Fruit fly (Drosophila melanogaster): ENCODE measurements around the gene aly.

The aly gene

DNA sequence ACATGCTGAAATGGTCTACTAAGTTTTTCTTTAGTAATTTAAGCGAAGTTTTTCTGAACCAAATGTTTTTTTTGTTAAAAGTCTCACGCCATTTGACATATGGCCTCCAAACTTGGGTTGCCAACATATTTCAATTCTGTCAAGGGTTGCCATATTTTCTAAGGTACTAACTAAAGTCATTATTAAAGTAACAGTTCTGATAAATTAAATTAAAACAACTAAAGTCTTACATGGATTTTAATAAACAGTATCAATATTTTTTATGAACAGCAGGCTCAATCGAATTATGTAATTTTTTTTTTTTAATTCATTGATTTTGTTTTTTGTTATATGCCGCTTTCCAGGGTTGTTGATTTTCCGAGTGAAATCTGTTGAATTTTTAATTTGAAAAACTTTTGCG, at the start of gene aly:
Gene aly, minus strand, starts transcription at position 101 of the 400 bp plus-strand sequence.
- TF ChIP-seq salr (GFP tag; optimal IDR thresholded peaks at IDR 0.05), result no peak
- TF ChIP-seq CG6276 (GFP tag; optimal IDR thresholded peaks at IDR 0.05), result no peak
- TF ChIP-seq CG11762 (GFP tag; optimal IDR thresholded peaks at IDR 0.05; ENCODE audit: insufficient read depth), result no peak
- no peak for TF ChIP-seq CG6854 (GFP tag; optimal IDR thresholded peaks at IDR 0.05)
- no peak for TF ChIP-seq CG10669 (GFP tag; optimal IDR thresholded peaks at IDR 0.05)
- no peak for TF ChIP-seq CG9139 (GFP tag; optimal IDR thresholded peaks at IDR 0.05)
- no peak for TF ChIP-seq fd59A (GFP tag; optimal IDR thresholded peaks at IDR 0.05)
- no peak for TF ChIP-seq CG6808 (GFP tag; optimal IDR thresholded peaks at IDR 0.05)
- no peak for TF ChIP-seq vri (GFP tag; optimal IDR thresholded peaks at IDR 0.05)
- TF ChIP-seq CG34406 (GFP tag; optimal IDR thresholded peaks at IDR 0.05), result no peak
- no peak for TF ChIP-seq CG8119 (GFP tag; IDR thresholded peaks at IDR 0.05)
- no peak for TF ChIP-seq Hr4 (GFP tag; optimal IDR thresholded peaks at IDR 0.05)
- no peak for TF ChIP-seq Lpt (GFP tag; optimal IDR thresholded peaks at IDR 0.05)
- no peak for TF ChIP-seq fkh (GFP tag; optimal IDR thresholded peaks at IDR 0.05)
- no peak for TF ChIP-seq Hr39 (GFP tag; optimal IDR thresholded peaks at IDR 0.05)
- no peak for TF ChIP-seq Smox (GFP tag; optimal IDR thresholded peaks at IDR 0.05)
- no peak for TF ChIP-seq Sox14 (GFP tag; optimal IDR thresholded peaks at IDR 0.05)
- TF ChIP-seq CG6792 (GFP tag; optimal IDR thresholded peaks at IDR 0.05), result no peak
- no peak for TF ChIP-seq eg (GFP tag; IDR thresholded peaks at IDR 0.05)
- TF ChIP-seq esn (GFP tag; optimal IDR thresholded peaks at IDR 0.05), result no peak

DNA sequence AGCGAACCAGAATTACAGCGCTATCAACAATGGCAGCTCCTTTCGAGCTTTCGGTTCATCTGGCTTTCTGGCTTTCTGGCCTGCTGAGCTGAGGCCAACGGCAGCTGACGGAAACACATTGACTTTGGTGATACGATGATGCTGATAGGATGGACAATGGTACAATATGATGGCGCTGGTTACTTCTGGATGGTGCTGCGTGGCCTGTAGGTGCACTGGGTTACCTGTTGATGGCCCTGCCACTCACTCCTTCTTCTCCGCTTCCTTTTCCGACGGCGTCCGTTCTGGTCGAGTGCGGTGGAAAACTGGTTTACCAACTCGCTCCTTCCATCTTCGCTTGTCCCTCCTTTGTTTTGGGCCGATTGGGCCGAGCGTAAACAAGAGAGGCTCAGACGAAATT, 48.5 kb upstream of the aly start:
- TF ChIP-seq Ets21C (GFP tag; optimal IDR thresholded peaks at IDR 0.05), result no peak
- TF ChIP-seq CG10631 (GFP tag; optimal IDR thresholded peaks at IDR 0.05), result no peak
- no peak for TF ChIP-seq CG8319 (GFP tag; optimal IDR thresholded peaks at IDR 0.05)
- no peak for TF ChIP-seq CG34406 (GFP tag; optimal IDR thresholded peaks at IDR 0.05)
- TF ChIP-seq CG6854 (GFP tag; optimal IDR thresholded peaks at IDR 0.05), result peak; percentile 70
- TF ChIP-seq fd85E (GFP tag; optimal IDR thresholded peaks at IDR 0.05), result no peak
- TF ChIP-seq ss (GFP tag; optimal IDR thresholded peaks at IDR 0.05), result peak in 1 of 2 experiments; percentile 16
- no peak for TF ChIP-seq CG3032 (tag; optimal IDR thresholded peaks at IDR 0.05)
- 0 out of 3 replicates have a peak, but pooled peaks have one; percentile 18 for TF ChIP-seq CG6163 (GFP tag; IDR thresholded peaks at IDR 0.05)

- peak; percentile 61 for TF ChIP-seq CG32006 (GFP tag; optimal IDR thresholded peaks at IDR 0.05)
- TF ChIP-seq cyc (GFP tag; optimal IDR thresholded peaks at IDR 0.05), result peak; percentile 62
- TF ChIP-seq Hr4 (GFP tag; optimal IDR thresholded peaks at IDR 0.05), result peak; percentile 6
- peak; percentile 76 for TF ChIP-seq CG31627 (GFP tag; optimal IDR thresholded peaks at IDR 0.05)
- TF ChIP-seq eg (GFP tag; IDR thresholded peaks at IDR 0.05), result no peak
- TF ChIP-seq CG6854 (GFP tag; optimal IDR thresholded peaks at IDR 0.05), result no peak
- TF ChIP-seq fd85E (GFP tag; optimal IDR thresholded peaks at IDR 0.05), result no peak
- TF ChIP-seq fd59A (GFP tag; optimal IDR thresholded peaks at IDR 0.05), result no peak
- TF ChIP-seq CG8632 (GFP tag; optimal IDR thresholded peaks at IDR 0.05), result peak; percentile 51
- peak; percentile 15 to 50 for TF ChIP-seq salr (GFP tag; optimal IDR thresholded peaks at IDR 0.05)
- TF ChIP-seq CG16779 (tag; optimal IDR thresholded peaks at IDR 0.05), result no peak
- TF ChIP-seq Smox (GFP tag; optimal IDR thresholded peaks at IDR 0.05), result peak; percentile 72
- peak; percentile 57 for TF ChIP-seq Ets21C (GFP tag; optimal IDR thresholded peaks at IDR 0.05)
- TF ChIP-seq CG4318 (GFP tag; optimal IDR thresholded peaks at IDR 0.05), result no peak
- peak; percentile 59 for TF ChIP-seq CG3032 (tag; optimal IDR thresholded peaks at IDR 0.05)
- no peak for TF ChIP-seq CG11294 (GFP tag; IDR thresholded peaks at IDR 0.05)
- TF ChIP-seq Hr39 (GFP tag; optimal IDR thresholded peaks at IDR 0.05), result peak; percentile 70
- TF ChIP-seq lz (GFP tag; optimal IDR thresholded peaks at IDR 0.05), result peak; percentile 58
- peak; percentile 48 for TF ChIP-seq CG6808 (GFP tag; optimal IDR thresholded peaks at IDR 0.05)
- no peak for TF ChIP-seq CG9139 (GFP tag; optimal IDR thresholded peaks at IDR 0.05)
- TF ChIP-seq spab (GFP tag; optimal IDR thresholded peaks at IDR 0.05), result peak; percentile 36
- TF ChIP-seq CG34406 (GFP tag; optimal IDR thresholded peaks at IDR 0.05), result peak; percentile 48
- TF ChIP-seq Met (GFP tag; optimal IDR thresholded peaks at IDR 0.05), result peak; percentile 79
- TF ChIP-seq CG1621 (tag; optimal IDR thresholded peaks at IDR 0.05), result no peak
- peak; percentile 31 for TF ChIP-seq CG3919 (GFP tag; optimal IDR thresholded peaks at IDR 0.05)
- peak; percentile 66 for TF ChIP-seq Sox14 (GFP tag; optimal IDR thresholded peaks at IDR 0.05)
- no peak for TF ChIP-seq Gug (GFP tag; IDR thresholded peaks at IDR 0.05)
- peak; percentile 56 for TF ChIP-seq CG10631 (GFP tag; optimal IDR thresholded peaks at IDR 0.05)
- peak; percentile 51 for TF ChIP-seq Ets96B (tag; optimal IDR thresholded peaks at IDR 0.05)
- TF ChIP-seq pdm3 (GFP tag; optimal IDR thresholded peaks at IDR 0.05), result peak; percentile 44
- TF ChIP-seq CG6792 (GFP tag; optimal IDR thresholded peaks at IDR 0.05), result peak; percentile 55
- TF ChIP-seq acj6 (GFP tag; optimal IDR thresholded peaks at IDR 0.05), result peak; percentile 45
- no peak for TF ChIP-seq CG6276 (GFP tag; optimal IDR thresholded peaks at IDR 0.05)
- TF ChIP-seq CG11762 (GFP tag; optimal IDR thresholded peaks at IDR 0.05; ENCODE audit: insufficient read depth), result peak; percentile 7
- TF ChIP-seq Hr38 (GFP tag; optimal IDR thresholded peaks at IDR 0.05), result no peak
- TF ChIP-seq Lpt (GFP tag; optimal IDR thresholded peaks at IDR 0.05), result no peak
- 0 out of 2 replicates have a peak, but pooled peaks have one; percentile 9 for TF ChIP-seq CG15336 (GFP tag; IDR thresholded peaks at IDR 0.05)
Measured at dm6 chr3L:3074380-3074779, 48.1 kb upstream of the aly start.
